Worm (Caenorhabditis elegans) whole organism, L1 larva: Measurements from ENCODE around the gene srd-31.

ENCODE experiments used
- C04F5.9 ChIP-seq: sonication (generic microtip); optimal IDR thresholded peaks from 2 replicates; lab custom pipeline; 2016; ENCODE audit warnings: missing genetic modification characterization, missing compliant biosample characterization
- C34B4.2 ChIP-seq: sonication (generic microtip); optimal IDR thresholded peaks from 2 replicates; lab custom pipeline; 2017; ENCODE audit warnings: mild to moderate bottlenecking, missing genetic modification characterization, missing compliant biosample characterization
- Y116A8C.19 ChIP-seq: sonication (generic microtip); optimal IDR thresholded peaks from 2 replicates; lab custom pipeline; 2016; ENCODE audit warnings: missing compliant biosample characterization, missing genetic modification characterization, borderline replicate concordance
- aly-2 ChIP-seq: fragments of 150-350 bp; optimal IDR thresholded peaks from 2 replicates; lab custom pipeline; 2014; ENCODE audit warnings: missing biosample characterization, missing genetic modification characterization
- ama-1 ChIP-seq: fragments of 150-350 bp; optimal IDR thresholded peaks from 2 replicates; lab custom pipeline; 2014
- ceh-63 ChIP-seq: fragments of 200-800 bp; sonication (Bioruptor generic); optimal IDR thresholded peaks from 2 replicates; lab custom pipeline; 2018; ENCODE audit warnings: mild to moderate bottlenecking, missing genetic modification characterization, missing compliant biosample characterization
- ceh-8 ChIP-seq: fragments of 200-800 bp; sonication (Bioruptor generic); optimal IDR thresholded peaks from 2 replicates; lab custom pipeline; 2018; ENCODE audit warnings: mild to moderate bottlenecking, missing genetic modification characterization, moderate library complexity, missing compliant biosample characterization
- dpl-1 ChIP-seq, 3 experiments: fragments of 150-350 bp in 2 of 3; sonication (generic microtip) in 1 of 3; optimal IDR thresholded peaks; 2 replicates each; lab custom pipeline; 2014 to 2017; ENCODE audit warnings: missing biosample characterization in 3 of 3, missing genetic modification characterization in 3 of 3, missing genetic modification reagents in 3 of 3
- efl-1 ChIP-seq, 4 experiments: fragments of 150-350 bp; optimal IDR thresholded peaks in 3 of 4; peaks in 1 of 4; 1 replicate in 1 of 4; 2 replicates in 3 of 4; lab custom pipeline; 2014; ENCODE audit warnings: missing biosample characterization in 2 of 4, missing genetic modification characterization in 2 of 4, missing genetic modification reagents in 2 of 4
- elt-2 ChIP-seq: sonication (generic microtip); optimal IDR thresholded peaks from 2 replicates; lab custom pipeline; 2016; ENCODE audit warnings: missing genetic modification characterization, mild to moderate bottlenecking, inconsistent platforms, missing compliant biosample characterization, missing genetic modification reagents
- elt-3 ChIP-seq, 6 experiments: fragments of 150-350 bp in 1 of 6; sonication (generic microtip); optimal IDR thresholded peaks; 2 replicates each; lab custom pipeline; 2017 to 2018; ENCODE audit warnings: missing biosample characterization in 6 of 6, missing genetic modification characterization in 6 of 6, inconsistent platforms in 1 of 6
- ets-5 ChIP-seq: fragments of 200-800 bp; sonication (Bioruptor generic); IDR thresholded peaks from 2 replicates; pipeline ENCODE4 v1.3.6; 2022; ENCODE audit warnings: missing genetic modification characterization, missing compliant biosample characterization
- fkh-10 ChIP-seq: sonication (generic microtip); optimal IDR thresholded peaks from 2 replicates; lab custom pipeline; 2017; ENCODE audit warnings: missing biosample characterization, missing genetic modification reagents, missing genetic modification characterization
- grh-1 ChIP-seq: fragments of 200-800 bp; sonication (Bioruptor generic); IDR thresholded peaks from 2 replicates; pipeline ENCODE4 v1.3.6; 2022; ENCODE audit warnings: missing genetic modification reagents, missing genetic modification characterization, missing compliant biosample characterization
- hlh-17 ChIP-seq: fragments of 200-800 bp; sonication (Bioruptor generic); optimal IDR thresholded peaks from 2 replicates; lab custom pipeline; 2018; ENCODE audit warnings: missing genetic modification characterization, mild to moderate bottlenecking, missing compliant biosample characterization, moderate library complexity, borderline replicate concordance
- irx-1 ChIP-seq: sonication (generic microtip); optimal IDR thresholded peaks from 2 replicates; lab custom pipeline; 2016; ENCODE audit warnings: missing genetic modification characterization, missing compliant biosample characterization
- isw-1 ChIP-seq: fragments of 200-800 bp; sonication (Bioruptor generic); IDR thresholded peaks from 2 replicates; pipeline ENCODE4 v1.3.6; 2022; ENCODE audit warnings: missing genetic modification characterization, missing compliant biosample characterization
- lin-13 ChIP-seq: fragments of 150-350 bp; optimal IDR thresholded peaks from 2 replicates; lab custom pipeline; 2014; ENCODE audit warnings: missing biosample characterization, missing genetic modification reagents, missing genetic modification characterization
- lsy-2 ChIP-seq, 2 experiments: fragments of 150-350 bp; optimal IDR thresholded peaks; 2 replicates each; lab custom pipeline; 2014; ENCODE audit warnings: missing biosample characterization in 2 of 2, missing genetic modification characterization in 2 of 2
- mdl-1 ChIP-seq, 2 experiments: fragments of 150-350 bp; optimal IDR thresholded peaks; 2 replicates each; lab custom pipeline; 2014 to 2017; ENCODE audit warnings: missing biosample characterization in 2 of 2, missing genetic modification characterization in 2 of 2, inconsistent platforms in 1 of 2
- mef-2 ChIP-seq: fragments of 150-350 bp; optimal IDR thresholded peaks from 2 replicates; lab custom pipeline; 2014; ENCODE audit warnings: missing biosample characterization, missing genetic modification characterization
- nhr-11 ChIP-seq: fragments of 150-350 bp; optimal IDR thresholded peaks from 2 replicates; lab custom pipeline; 2014; ENCODE audit warnings: missing biosample characterization, missing genetic modification characterization
- nhr-237 ChIP-seq: fragments of 150-350 bp; optimal IDR thresholded peaks from 2 replicates; lab custom pipeline; 2014; ENCODE audit warnings: missing biosample characterization, missing genetic modification characterization
- nhr-28 ChIP-seq: fragments of 150-350 bp; optimal IDR thresholded peaks from 2 replicates; lab custom pipeline; 2014; ENCODE audit warnings: missing biosample characterization, missing genetic modification characterization
- nhr-71 ChIP-seq: sonication (generic microtip); optimal IDR thresholded peaks from 2 replicates; lab custom pipeline; 2016; ENCODE audit warnings: mild to moderate bottlenecking, missing genetic modification characterization, moderate library complexity, missing compliant biosample characterization
- pag-3 ChIP-seq: sonication (generic microtip); optimal IDR thresholded peaks from 2 replicates; lab custom pipeline; 2017; ENCODE audit warnings: missing genetic modification characterization, mild to moderate bottlenecking, missing compliant biosample characterization, antibody characterized with exemption, borderline replicate concordance; ENCODE audit not compliant: insufficient read depth
- pax-3 ChIP-seq: fragments of 200-800 bp; sonication (Bioruptor generic); optimal IDR thresholded peaks from 2 replicates; lab custom pipeline; 2018; ENCODE audit warnings: mild to moderate bottlenecking, missing genetic modification characterization, moderate library complexity, missing compliant biosample characterization
- skn-1 ChIP-seq: fragments of 150-350 bp; optimal IDR thresholded peaks from 2 replicates; lab custom pipeline; 2014; ENCODE audit warnings: missing biosample characterization, missing genetic modification characterization
- sox-4 ChIP-seq: sonication (generic microtip); optimal IDR thresholded peaks from 2 replicates; lab custom pipeline; 2016; ENCODE audit warnings: missing genetic modification characterization, missing compliant biosample characterization
- sptf-1 ChIP-seq: fragments of 150-350 bp; optimal IDR thresholded peaks from 2 replicates; lab custom pipeline; 2014; ENCODE audit warnings: missing biosample characterization, missing genetic modification characterization
- tbx-2 ChIP-seq: sonication (generic microtip); optimal IDR thresholded peaks from 2 replicates; lab custom pipeline; 2016; ENCODE audit warnings: missing genetic modification characterization, missing compliant biosample characterization
- tlp-1 ChIP-seq: fragments of 150-350 bp; optimal IDR thresholded peaks from 2 replicates; lab custom pipeline; 2014; ENCODE audit warnings: missing biosample characterization, missing genetic modification characterization
- zag-1 ChIP-seq: fragments of 150-350 bp; optimal IDR thresholded peaks from 2 replicates; lab custom pipeline; 2014; ENCODE audit warnings: missing biosample characterization, missing genetic modification characterization
- zip-4 ChIP-seq: fragments of 200-800 bp; sonication (Bioruptor generic); optimal IDR thresholded peaks from 2 replicates; lab custom pipeline; 2018; ENCODE audit warnings: mild to moderate bottlenecking, missing genetic modification characterization, moderate library complexity, missing compliant biosample characterization
- ztf-4 ChIP-seq: fragments of 150-350 bp; optimal IDR thresholded peaks from 2 replicates; lab custom pipeline; 2014; ENCODE audit warnings: missing biosample characterization, missing genetic modification characterization

The srd-31 gene

DNA sequence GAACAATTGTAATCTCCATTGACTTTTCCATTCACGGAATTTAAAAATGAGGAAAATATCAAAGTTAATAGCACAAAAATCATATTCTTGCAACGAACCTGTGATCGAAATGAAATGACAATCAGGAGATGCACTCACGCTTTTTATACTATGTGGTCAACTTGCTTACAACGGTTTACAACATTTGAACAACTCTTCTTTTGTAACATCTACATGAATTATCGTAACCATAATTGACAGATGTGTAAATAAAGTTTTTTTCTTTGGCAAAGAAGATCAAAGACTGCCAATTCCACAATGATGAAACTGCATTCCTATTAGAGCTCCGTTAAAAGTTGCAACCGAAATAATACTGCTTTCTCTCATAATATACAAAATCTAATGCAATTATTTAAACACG, 5.2 kb upstream of the srd-31 start, which contains the start of gene F07C4.10:
F07C4.10 (minus strand) TSS at position 101 of the 400 bp plus-strand sequence.
- TF ChIP-seq isw-1 (GFP tag; lab: Robert Waterston, UW) (no peak), sox-4 (no peak), nhr-237 (tag; lab: Kevin White, UChicago) (no peak), elt-2 (no peak), hlh-17 (GFP tag; lab: Kevin White, UChicago) (no peak), fkh-10 (GFP tag; lab: Kevin White, UChicago) (no peak), Y116A8C.19 (tag; lab: Kevin White, UChicago) (no peak), nhr-11 (tag; lab: Kevin White, UChicago) (no peak)

DNA sequence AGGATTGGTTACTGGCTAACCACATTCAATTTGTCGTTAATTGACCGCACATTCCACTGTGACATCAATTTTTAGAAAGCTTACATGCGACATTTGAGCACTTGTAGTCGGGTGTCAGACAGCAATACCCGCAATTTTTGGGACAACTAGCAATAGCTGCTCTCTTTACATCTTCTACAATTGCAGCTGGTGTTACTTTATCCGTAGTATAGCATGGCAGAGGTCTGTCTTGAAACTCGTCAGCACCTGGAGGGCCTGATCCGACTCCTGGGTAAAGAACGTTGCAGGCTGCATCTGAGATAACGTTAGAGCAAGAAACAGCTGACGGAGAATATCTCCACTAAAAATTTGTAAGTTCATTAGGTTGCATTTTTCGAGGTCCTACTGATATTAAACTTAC, 4.8 kb upstream of the srd-31 start:
- TF ChIP-seq tlp-1 (tag; lab: Kevin White, UChicago): no peak
- no peak for TF ChIP-seq ets-5
- no peak for TF ChIP-seq nhr-11 (tag; lab: Kevin White, UChicago)
- TF ChIP-seq sptf-1 (tag; lab: Kevin White, UChicago): no peak
- no peak for TF ChIP-seq nhr-28 (tag; lab: Kevin White, UChicago)
- no peak for TF ChIP-seq ceh-8 (GFP tag; lab: Kevin White, UChicago)
- no peak for TF ChIP-seq irx-1 (tag; lab: Kevin White, UChicago)
- TF ChIP-seq pax-3 (tag; lab: Kevin White, UChicago): no peak
- TF ChIP-seq elt-3 (tag; optimal IDR thresholded peaks at IDR 0.05; lab: Kevin White, UChicago): no peak
- TF ChIP-seq grh-1 (GFP tag; lab: Robert Waterston, UW): no peak
- no peak for TF ChIP-seq lin-13 (GFP tag; lab: Kevin White, UChicago)
- no peak for TF ChIP-seq fkh-10 (GFP tag; lab: Kevin White, UChicago)
- no peak for TF ChIP-seq tbx-2

DNA sequence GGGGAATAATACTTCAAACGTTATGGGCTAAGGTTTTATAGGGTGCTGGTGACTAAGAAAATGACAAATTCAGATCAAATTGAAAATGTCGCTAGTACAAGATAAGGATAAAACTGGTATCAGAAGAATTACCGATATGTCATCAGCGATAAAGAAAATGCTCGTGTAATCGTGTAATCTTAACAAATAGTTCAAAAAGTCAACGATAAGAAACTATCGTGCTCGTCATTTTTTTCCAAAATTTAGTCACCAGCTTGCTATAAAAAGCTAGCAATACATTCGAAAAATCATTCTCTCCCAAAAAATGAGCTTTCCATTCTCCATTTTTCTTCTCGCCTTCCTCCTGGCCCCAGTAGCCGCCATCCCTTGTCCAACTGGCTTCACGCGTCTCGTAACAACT, 3.2 kb upstream of the srd-31 start, which contains the start of gene clec-45:
clec-45 (plus strand) TSS at position 301 of the 400 bp plus-strand sequence.
- TF ChIP-seq ets-5 (no peak), ztf-4 (tag; lab: Kevin White, UChicago) (no peak), ama-1 (lab: Kevin White, UChicago) (no peak), nhr-71 (no peak)

DNA sequence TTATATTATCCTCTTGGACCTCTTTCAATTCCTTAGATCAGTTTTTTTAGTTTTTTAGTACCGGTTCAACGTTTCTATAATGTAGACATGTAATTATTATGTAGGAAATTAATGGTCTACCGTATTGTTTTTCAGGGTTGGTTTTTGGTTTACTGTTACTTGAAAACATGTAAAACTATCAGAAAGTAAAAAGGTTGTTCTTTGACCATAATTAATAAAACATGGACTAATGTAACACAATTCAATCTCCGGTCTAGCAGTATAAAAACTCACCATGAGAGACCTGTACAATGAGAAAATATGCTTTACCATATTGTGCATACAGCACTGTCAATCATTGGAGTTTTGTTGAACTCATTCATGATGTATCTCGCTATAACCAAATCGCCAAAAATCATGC, 912 bp upstream of the srd-31 start, which contains the start of gene srd-29:
srd-29 (plus strand) TSS at position 301 of the 400 bp plus-strand sequence.
- TF ChIP-seq elt-3 (tag; optimal IDR thresholded peaks at IDR 0.05; lab: Kevin White, UChicago) (no peak), grh-1 (GFP tag; lab: Robert Waterston, UW) (no peak), zag-1 (tag; lab: Kevin White, UChicago) (no peak), sptf-1 (tag; lab: Kevin White, UChicago) (no peak), C04F5.9 (tag; lab: Kevin White, UChicago) (no peak), ceh-63 (GFP tag; lab: Kevin White, UChicago) (no peak), pag-3 (no peak), mdl-1 (tag; optimal IDR thresholded peaks at IDR 0.05; lab: Kevin White, UChicago) (no peak), zip-4 (GFP tag; lab: Kevin White, UChicago) (no peak), dpl-1 (GFP tag; optimal IDR thresholded peaks at IDR 0.05; lab: Kevin White, UChicago) (no peak), mef-2 (tag; lab: Kevin White, UChicago) (no peak), aly-2 (tag; lab: Kevin White, UChicago) (no peak)

DNA sequence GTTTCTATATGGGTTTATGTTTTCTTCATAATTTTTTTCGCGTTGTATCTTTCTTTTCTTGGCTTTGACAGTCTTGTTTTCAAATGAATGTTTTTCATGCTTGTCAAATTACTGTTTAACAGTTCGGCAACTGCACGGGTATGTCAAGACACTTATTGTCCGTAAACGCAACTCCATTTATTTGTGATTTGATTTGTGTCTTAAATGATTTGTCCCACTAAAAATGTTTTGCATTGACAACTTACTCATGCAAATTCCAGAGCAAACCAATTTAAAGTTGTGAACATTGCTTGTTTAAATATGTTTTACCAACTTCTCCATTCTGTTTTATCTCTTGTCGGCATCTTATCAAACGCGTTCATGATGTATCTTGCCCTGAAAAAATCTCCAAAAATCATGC, 2.8 kb downstream of the srd-31 start, which contains the start of gene srd-25:
srd-25 (plus strand) TSS at position 301 of the 400 bp plus-strand sequence.
- no peak for TF ChIP-seq fkh-10 (GFP tag; lab: Kevin White, UChicago)
- TF ChIP-seq skn-1 (tag; lab: Kevin White, UChicago): no peak
- no peak for TF ChIP-seq C34B4.2
- no peak for TF ChIP-seq pax-3 (tag; lab: Kevin White, UChicago)
- TF ChIP-seq efl-1 (optimal IDR thresholded peaks at IDR 0.05; lab: Kevin White, UChicago): no peak
- TF ChIP-seq efl-1 (GFP tag; optimal IDR thresholded peaks at IDR 0.05 in 1 of 2; lab: Kevin White, UChicago): no peak
- TF ChIP-seq mef-2 (tag; lab: Kevin White, UChicago): no peak
- no peak for TF ChIP-seq lsy-2 (tag; optimal IDR thresholded peaks at IDR 0.05; lab: Kevin White, UChicago)
- no peak for TF ChIP-seq lin-13 (GFP tag; lab: Kevin White, UChicago)
- no peak for TF ChIP-seq isw-1 (GFP tag; lab: Robert Waterston, UW)
- no peak for TF ChIP-seq aly-2 (tag; lab: Kevin White, UChicago)
- TF ChIP-seq grh-1 (GFP tag; lab: Robert Waterston, UW): no peak
- TF ChIP-seq, all 84 proteins: peak for 0
